Fruit fly (Drosophila melanogaster): Measurements from ENCODE around the gene CG43367.

The CG43367 gene

dm6 chr3L:4228187-4228836 lies 34.5 kb downstream of the CG43367 start:
- TF ChIP-seq CG15336 (GFP tag; IDR thresholded peaks at IDR 0.05) = peak; percentile 100
- TF ChIP-seq salr (GFP tag; optimal IDR thresholded peaks at IDR 0.05) = peak; percentile 96 to 98
- peak; percentile 98 for TF ChIP-seq CG9139 (GFP tag; optimal IDR thresholded peaks at IDR 0.05)
- TF ChIP-seq CG16779 (tag; optimal IDR thresholded peaks at IDR 0.05) = peak; percentile 98
- peak; percentile 95 for TF ChIP-seq CG31627 (GFP tag; optimal IDR thresholded peaks at IDR 0.05)
- TF ChIP-seq Hr38 (GFP tag; optimal IDR thresholded peaks at IDR 0.05) = peak; percentile 87
- TF ChIP-seq CG10669 (GFP tag; optimal IDR thresholded peaks at IDR 0.05) = peak; percentile 99
- TF ChIP-seq Sox102F (GFP tag; optimal IDR thresholded peaks at IDR 0.05) = peak; percentile 95
- peak; percentile 98 for TF ChIP-seq CG11294 (GFP tag; IDR thresholded peaks at IDR 0.05)
- TF ChIP-seq CG7368 (GFP tag; optimal IDR thresholded peaks at IDR 0.05) = peak; percentile 98
- TF ChIP-seq CG6163 (GFP tag; IDR thresholded peaks at IDR 0.05) = peak; percentile 99
- TF ChIP-seq Eip93F (GFP tag; optimal IDR thresholded peaks at IDR 0.05) = peak; percentile 88
- peak; percentile 89 for TF ChIP-seq CG6854 (GFP tag; optimal IDR thresholded peaks at IDR 0.05)
- TF ChIP-seq Met (GFP tag; optimal IDR thresholded peaks at IDR 0.05) = peak; percentile 97
- peak; percentile 88 for TF ChIP-seq vri (GFP tag; optimal IDR thresholded peaks at IDR 0.05)
- TF ChIP-seq Hr4 (GFP tag; optimal IDR thresholded peaks at IDR 0.05) = peak; percentile 99
- peak; percentile 98 for TF ChIP-seq net (GFP tag; optimal IDR thresholded peaks at IDR 0.05)
- peak; percentile 98 for TF ChIP-seq acj6 (GFP tag; optimal IDR thresholded peaks at IDR 0.05)
- TF ChIP-seq svp (GFP tag) = peak; percentile 99
- TF ChIP-seq CG4318 (GFP tag; optimal IDR thresholded peaks at IDR 0.05) = peak; percentile 99
- peak; percentile 98 for TF ChIP-seq CG8632 (GFP tag; optimal IDR thresholded peaks at IDR 0.05)
- TF ChIP-seq esn (GFP tag; optimal IDR thresholded peaks at IDR 0.05) = peak; percentile 98
- peak; percentile 91 for TF ChIP-seq Ets21C (GFP tag; optimal IDR thresholded peaks at IDR 0.05)
- TF ChIP-seq cyc (GFP tag; optimal IDR thresholded peaks at IDR 0.05) = peak; percentile 97
- peak; percentile 99 for TF ChIP-seq Eip75B (GFP tag; optimal IDR thresholded peaks at IDR 0.05)
- peak; percentile 98 to 99 for TF ChIP-seq ss (GFP tag; optimal IDR thresholded peaks at IDR 0.05)
- peak; percentile 97 for TF ChIP-seq Lpt (GFP tag; optimal IDR thresholded peaks at IDR 0.05)
- peak; percentile 98 for TF ChIP-seq OdsH (GFP tag; optimal IDR thresholded peaks at IDR 0.05)
- peak; percentile 100 for TF ChIP-seq Eip78C (GFP tag)
- TF ChIP-seq topi (GFP tag; optimal IDR thresholded peaks at IDR 0.05) = peak; percentile 98
- peak; percentile 98 for TF ChIP-seq CG6792 (GFP tag; optimal IDR thresholded peaks at IDR 0.05)
- peak; percentile 97 for TF ChIP-seq CG11762 (GFP tag; optimal IDR thresholded peaks at IDR 0.05; ENCODE audit: insufficient read depth)
- peak; percentile 99 for TF ChIP-seq CG32006 (GFP tag; optimal IDR thresholded peaks at IDR 0.05)
- peak; percentile 99 for TF ChIP-seq CG10631 (GFP tag; optimal IDR thresholded peaks at IDR 0.05)
- TF ChIP-seq Smox (GFP tag; optimal IDR thresholded peaks at IDR 0.05) = peak; percentile 91
- peak; percentile 89 for TF ChIP-seq Blimp-1 (GFP tag; optimal IDR thresholded peaks at IDR 0.05)
- TF ChIP-seq fd59A (GFP tag; optimal IDR thresholded peaks at IDR 0.05) = peak; percentile 99
- peak; percentile 99 for TF ChIP-seq CG3032 (tag; optimal IDR thresholded peaks at IDR 0.05)
- peak; percentile 98 for TF ChIP-seq achi (GFP tag; optimal IDR thresholded peaks at IDR 0.05)
- peak; percentile 98 for TF ChIP-seq pdm3 (GFP tag; optimal IDR thresholded peaks at IDR 0.05)
- peak; percentile 97 for TF ChIP-seq CG11902 (GFP tag; optimal IDR thresholded peaks at IDR 0.05)
- peak; percentile 99 for TF ChIP-seq Gug (GFP tag; IDR thresholded peaks at IDR 0.05)
- peak; percentile 98 for TF ChIP-seq CG1621 (tag; optimal IDR thresholded peaks at IDR 0.05)
- TF ChIP-seq CG3919 (GFP tag; optimal IDR thresholded peaks at IDR 0.05) = peak; percentile 99
- TF ChIP-seq Hr39 (GFP tag; optimal IDR thresholded peaks at IDR 0.05) = peak; percentile 97
- peak; percentile 80 for TF ChIP-seq fd85E (GFP tag; optimal IDR thresholded peaks at IDR 0.05)
- peak; percentile 61 for TF ChIP-seq fkh (GFP tag; optimal IDR thresholded peaks at IDR 0.05)
- peak; percentile 99 for TF ChIP-seq Ets96B (tag; optimal IDR thresholded peaks at IDR 0.05)
- TF ChIP-seq CG6276 (GFP tag; optimal IDR thresholded peaks at IDR 0.05) = peak; percentile 99
- TF ChIP-seq CG8119 (GFP tag; IDR thresholded peaks at IDR 0.05) = peak; percentile 100
- peak; percentile 99 for TF ChIP-seq CG6808 (GFP tag; optimal IDR thresholded peaks at IDR 0.05)

Data from whole organism, prepupa.